Worm (Caenorhabditis elegans) whole organism, late embryonic: ENCODE data around the gene clec-226.
A peak's percentile ranks its signal among the peaks of the same experiment; 100 is the strongest.

ENCODE experiments used
- C08G9.2 ChIP-seq: sonication (generic microtip); optimal IDR thresholded peaks from 2 replicates; lab custom pipeline; 2016; ENCODE audit warnings: mild to moderate bottlenecking, missing genetic modification characterization, moderate library complexity, missing compliant biosample characterization
- C38D4.7 ChIP-seq: fragments of 200-800 bp; sonication (Bioruptor generic); optimal IDR thresholded peaks from 2 replicates; lab custom pipeline; 2018; ENCODE audit warnings: mild to moderate bottlenecking, missing genetic modification characterization, moderate library complexity, missing compliant biosample characterization
- K02D7.2 ChIP-seq: sonication (generic microtip); optimal IDR thresholded peaks from 2 replicates; lab custom pipeline; 2017; ENCODE audit warnings: mild to moderate bottlenecking, missing genetic modification characterization, missing compliant biosample characterization
- K09A11.1 ChIP-seq: sonication (generic microtip); optimal IDR thresholded peaks from 2 replicates; lab custom pipeline; 2017; ENCODE audit warnings: antibody characterized with exemption, mild to moderate bottlenecking, missing genetic modification characterization, missing compliant biosample characterization; ENCODE audit not compliant: insufficient read depth
- ama-1 ChIP-seq: fragments of 150-350 bp; optimal IDR thresholded peaks from 2 replicates; lab custom pipeline; 2014
- ceh-14 ChIP-seq: sonication (generic microtip); optimal IDR thresholded peaks from 2 replicates; lab custom pipeline; 2016; ENCODE audit warnings: missing genotype, missing genetic modification characterization, missing compliant biosample characterization
- ceh-2 ChIP-seq: sonication (generic microtip); optimal IDR thresholded peaks from 2 replicates; lab custom pipeline; 2016; ENCODE audit warnings: missing genotype, missing genetic modification characterization, missing compliant biosample characterization
- ceh-22 ChIP-seq: sonication (generic microtip); optimal IDR thresholded peaks from 2 replicates; lab custom pipeline; 2017; ENCODE audit warnings: missing biosample characterization, missing genetic modification characterization
- ceh-30 ChIP-seq: fragments of 150-350 bp; optimal IDR thresholded peaks from 2 replicates; lab custom pipeline; 2014; ENCODE audit warnings: missing biosample characterization, missing genetic modification characterization
- ceh-31 ChIP-seq: sonication (generic microtip); optimal IDR thresholded peaks from 2 replicates; lab custom pipeline; 2016; ENCODE audit warnings: missing genetic modification characterization, missing compliant biosample characterization
- ceh-48 ChIP-seq: sonication (generic microtip); optimal IDR thresholded peaks from 2 replicates; lab custom pipeline; 2016; ENCODE audit warnings: missing genetic modification characterization, inconsistent platforms, missing compliant biosample characterization
- ceh-6 ChIP-seq: fragments of 200-800 bp; sonication (Bioruptor generic); optimal IDR thresholded peaks from 2 replicates; lab custom pipeline; 2018; ENCODE audit warnings: mild to moderate bottlenecking, missing genetic modification characterization, missing compliant biosample characterization
- che-1 ChIP-seq: sonication (generic microtip); optimal IDR thresholded peaks from 2 replicates; lab custom pipeline; 2016; ENCODE audit warnings: mild to moderate bottlenecking, missing genetic modification characterization, missing compliant biosample characterization
- dmd-4 ChIP-seq: sonication (generic microtip); optimal IDR thresholded peaks from 2 replicates; lab custom pipeline; 2016; ENCODE audit warnings: borderline replicate concordance, missing genetic modification characterization, missing compliant biosample characterization
- elt-2 ChIP-seq: sonication (generic microtip); optimal IDR thresholded peaks from 2 replicates; lab custom pipeline; 2016; ENCODE audit warnings: missing genetic modification reagents, missing genetic modification characterization, missing compliant biosample characterization
- ets-4 ChIP-seq: sonication (generic microtip); optimal IDR thresholded peaks from 2 replicates; lab custom pipeline; 2016; ENCODE audit warnings: missing genetic modification characterization, missing compliant biosample characterization
- eyg-1 ChIP-seq: sonication (generic microtip); optimal IDR thresholded peaks from 2 replicates; lab custom pipeline; 2016; ENCODE audit warnings: missing genotype, missing genetic modification characterization, missing compliant biosample characterization
- fax-1 ChIP-seq: sonication (generic microtip); optimal IDR thresholded peaks from 2 replicates; lab custom pipeline; 2016; ENCODE audit warnings: missing genotype, missing genetic modification characterization, missing compliant biosample characterization
- fkh-6 ChIP-seq: sonication (generic microtip); optimal IDR thresholded peaks from 2 replicates; lab custom pipeline; 2016; ENCODE audit warnings: missing genetic modification characterization, missing compliant biosample characterization
- gmeb-2 ChIP-seq: sonication (generic microtip); optimal IDR thresholded peaks from 2 replicates; lab custom pipeline; 2016; ENCODE audit warnings: missing genetic modification characterization, inconsistent platforms, missing compliant biosample characterization
- hlh-13 ChIP-seq: fragments of 200-800 bp; sonication (Bioruptor generic); optimal IDR thresholded peaks from 2 replicates; lab custom pipeline; 2018; ENCODE audit warnings: mild to moderate bottlenecking, missing genetic modification characterization, missing compliant biosample characterization
- hlh-15 ChIP-seq: sonication (generic microtip); optimal IDR thresholded peaks from 2 replicates; lab custom pipeline; 2016; ENCODE audit warnings: missing genetic modification characterization, missing compliant biosample characterization
- hlh-6 ChIP-seq: sonication (generic microtip); optimal IDR thresholded peaks from 2 replicates; lab custom pipeline; 2016; ENCODE audit warnings: missing genotype, missing genetic modification characterization, missing compliant biosample characterization
- hlh-8 ChIP-seq: sonication (generic microtip); optimal IDR thresholded peaks from 2 replicates; lab custom pipeline; 2016; ENCODE audit warnings: missing genotype, missing genetic modification characterization, missing compliant biosample characterization
- lim-6 ChIP-seq: sonication (generic microtip); optimal IDR thresholded peaks from 2 replicates; lab custom pipeline; 2016; ENCODE audit warnings: missing genetic modification characterization, missing compliant biosample characterization
- lin-11 ChIP-seq: fragments of 200-800 bp; sonication (Bioruptor generic); optimal IDR thresholded peaks from 2 replicates; lab custom pipeline; 2018; ENCODE audit warnings: mild to moderate bottlenecking, missing genetic modification characterization, missing compliant biosample characterization
- madf-2 ChIP-seq: sonication (generic microtip); optimal IDR thresholded peaks from 2 replicates; lab custom pipeline; 2017; ENCODE audit warnings: missing genetic modification characterization, missing compliant biosample characterization
- mec-3 ChIP-seq: sonication (generic microtip); optimal IDR thresholded peaks from 2 replicates; lab custom pipeline; 2016; ENCODE audit warnings: borderline replicate concordance, missing genetic modification characterization, missing compliant biosample characterization
- nfya-1 ChIP-seq: sonication (generic microtip); optimal IDR thresholded peaks from 2 replicates; lab custom pipeline; 2017; ENCODE audit warnings: missing genetic modification characterization, mild to moderate bottlenecking, missing compliant biosample characterization, antibody characterized with exemption, moderate library complexity
- npax-4 ChIP-seq: sonication (generic microtip); optimal IDR thresholded peaks from 2 replicates; lab custom pipeline; 2016; ENCODE audit warnings: missing genetic modification characterization, missing compliant biosample characterization
- pag-3 ChIP-seq: sonication (generic microtip); optimal IDR thresholded peaks from 2 replicates; lab custom pipeline; 2016; ENCODE audit warnings: missing compliant biosample characterization, missing genetic modification characterization, borderline replicate concordance
- pros-1 ChIP-seq: fragments of 150-350 bp; optimal IDR thresholded peaks from 2 replicates; lab custom pipeline; 2014; ENCODE audit warnings: missing biosample characterization, missing genetic modification reagents, missing genetic modification characterization
- ref-2 ChIP-seq: sonication (generic microtip); optimal IDR thresholded peaks from 2 replicates; lab custom pipeline; 2016; ENCODE audit warnings: missing genetic modification characterization, missing compliant biosample characterization
- rnt-1 ChIP-seq: sonication (generic microtip); optimal IDR thresholded peaks from 2 replicates; lab custom pipeline; 2016; ENCODE audit warnings: missing genetic modification characterization, missing compliant biosample characterization
- sdc-2 ChIP-seq: sonication (generic microtip); optimal IDR thresholded peaks from 2 replicates; lab custom pipeline; 2016; ENCODE audit warnings: missing genotype, missing genetic modification characterization, missing compliant biosample characterization
- sox-2 ChIP-seq: fragments of 200-800 bp; sonication (Bioruptor generic); IDR thresholded peaks from 2 replicates; pipeline ENCODE4 v1.3.6; 2022; ENCODE audit warnings: missing genetic modification reagents, missing genetic modification characterization, missing compliant biosample characterization
- syd-9 ChIP-seq: sonication (generic microtip); optimal IDR thresholded peaks from 2 replicates; lab custom pipeline; 2016; ENCODE audit warnings: mild to moderate bottlenecking, missing genetic modification characterization, moderate library complexity, missing compliant biosample characterization
- tbx-2 ChIP-seq: sonication (generic microtip); optimal IDR thresholded peaks from 2 replicates; lab custom pipeline; 2016; ENCODE audit warnings: missing genetic modification characterization, missing compliant biosample characterization
- ttx-3 ChIP-seq: sonication (generic microtip); optimal IDR thresholded peaks from 2 replicates; lab custom pipeline; 2016; ENCODE audit warnings: missing genetic modification reagents, missing genetic modification characterization, missing compliant biosample characterization
- unc-3 ChIP-seq, 2 experiments: fragments of 200-800 bp in 1 of 2; sonication (Bioruptor generic) in 1 of 2; sonication (generic microtip) in 1 of 2; conservative IDR thresholded peaks in 1 of 2; optimal IDR thresholded peaks in 1 of 2; 2 replicates each; pipeline versions ENCODE4 v1.3.6 to Lab custom; 2016 to 2022; ENCODE audit warnings: missing compliant biosample characterization in 2 of 2, missing genetic modification characterization in 2 of 2, missing genetic modification reagents in 1 of 2
- unc-42 ChIP-seq: sonication (generic microtip); optimal IDR thresholded peaks from 2 replicates; lab custom pipeline; 2016; ENCODE audit warnings: missing genotype, missing genetic modification characterization, missing compliant biosample characterization
- unc-86 ChIP-seq: sonication (generic microtip); optimal IDR thresholded peaks from 2 replicates; lab custom pipeline; 2016; ENCODE audit warnings: missing genetic modification characterization, missing compliant biosample characterization
- zip-5 ChIP-seq: sonication (generic microtip); optimal IDR thresholded peaks from 2 replicates; lab custom pipeline; 2016; ENCODE audit warnings: missing genetic modification characterization, missing compliant biosample characterization
- ztf-16 ChIP-seq: sonication (generic microtip); optimal IDR thresholded peaks from 2 replicates; lab custom pipeline; 2017; ENCODE audit warnings: missing genetic modification characterization, missing compliant biosample characterization

The clec-226 gene

ce11 chrV:13984828-13985227, 38.1 kb downstream of the clec-226 start, which contains the start of gene end-1:
TSS of gene end-1 (plus strand) at chrV:13985128.
- TF ChIP-seq hlh-6 (tag; lab: Kevin White, UChicago) = no peak
- no peak for TF ChIP-seq eyg-1 (tag; lab: Kevin White, UChicago)
- TF ChIP-seq pros-1 (tag; lab: Kevin White, UChicago) = no peak
- no peak for TF ChIP-seq fax-1 (tag; lab: Kevin White, UChicago)
- TF ChIP-seq pag-3 = no peak
- TF ChIP-seq madf-2 (tag; lab: Kevin White, UChicago) = no peak
- no peak for TF ChIP-seq C38D4.7
- no peak for TF ChIP-seq unc-86
- no peak for TF ChIP-seq ref-2 (tag; lab: Kevin White, UChicago)
- TF ChIP-seq dmd-4 (tag; lab: Kevin White, UChicago) = no peak
- no peak for TF ChIP-seq tbx-2 (tag; lab: Kevin White, UChicago)
- TF ChIP-seq ceh-48 (tag; lab: Kevin White, UChicago) = no peak
- TF ChIP-seq lim-6 (tag; lab: Kevin White, UChicago) = no peak
- TF ChIP-seq ama-1 (lab: Kevin White, UChicago) = no peak
- TF ChIP-seq unc-3 (GFP tag; conservative IDR thresholded peaks at IDR 0.05; lab: Robert Waterston, UW) = no peak
- no peak for TF ChIP-seq unc-3 (tag; optimal IDR thresholded peaks at IDR 0.05; lab: Kevin White, UChicago)
- no peak for TF ChIP-seq sox-2 (GFP tag; lab: Robert Waterston, UW)
- TF ChIP-seq che-1 (tag; lab: Kevin White, UChicago) = no peak
- no peak for TF ChIP-seq K02D7.2 (tag; lab: Kevin White, UChicago)
- TF ChIP-seq C08G9.2 (tag; lab: Kevin White, UChicago) = no peak
- no peak for TF ChIP-seq rnt-1 (tag; lab: Kevin White, UChicago)

DNA sequence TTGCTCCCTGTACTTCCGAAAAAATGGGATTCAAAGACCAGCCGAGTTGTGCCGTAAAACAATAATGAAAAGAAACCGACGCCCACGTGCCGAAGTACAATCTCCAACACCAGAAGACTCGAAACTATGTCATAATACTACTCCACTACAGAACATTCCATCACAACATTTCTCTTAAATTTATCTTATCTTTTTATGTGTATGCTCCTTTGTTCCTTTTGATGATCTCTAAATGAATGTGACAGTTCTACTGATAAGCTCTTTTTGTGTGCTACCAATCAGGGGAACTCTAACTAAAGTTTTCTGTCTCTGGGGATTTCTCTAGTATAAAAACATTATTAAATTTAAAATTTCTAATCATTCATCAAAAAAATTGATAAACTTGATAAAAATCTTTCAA, 40.1 kb downstream of the clec-226 start:
- TF ChIP-seq ztf-16 (no peak), elt-2 (tag; lab: Kevin White, UChicago) (peak; percentile 89), gmeb-2 (tag; lab: Kevin White, UChicago) (no peak), ceh-30 (tag; lab: Kevin White, UChicago) (no peak)
- TF ChIP-seq, all 69 proteins: peak for 1

DNA sequence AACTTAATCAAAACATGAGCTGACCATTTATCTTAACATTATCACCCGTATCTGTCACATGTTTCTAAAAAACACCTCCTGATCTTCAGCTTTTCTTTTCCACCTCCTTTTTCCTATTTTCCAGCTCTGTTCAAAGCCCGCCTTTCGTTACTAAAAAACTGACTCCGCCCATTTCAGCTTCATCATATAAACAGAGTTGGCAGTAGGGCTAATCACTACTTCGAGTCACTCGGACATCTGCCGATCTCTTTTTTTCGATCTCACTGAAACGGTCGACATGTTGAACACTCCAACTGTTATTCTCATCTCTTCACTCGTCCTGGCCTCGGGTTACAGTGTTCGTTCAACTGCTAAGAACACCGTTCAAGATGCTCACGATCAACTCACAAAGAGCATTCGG, 45.7 kb downstream of the clec-226 start, which contains the start of gene droe-4:
TSS of gene droe-4 (plus strand) at position 172 of the 400 bp plus-strand sequence.
- TF ChIP-seq zip-5 (tag; lab: Kevin White, UChicago) (no peak), mec-3 (tag; lab: Kevin White, UChicago) (no peak), ceh-31 (no peak), ceh-30 (tag; lab: Kevin White, UChicago) (no peak), nfya-1 (tag; lab: Kevin White, UChicago) (no peak), unc-42 (no peak), ceh-6 (GFP tag; lab: Kevin White, UChicago) (no peak), hlh-8 (no peak), syd-9 (tag; lab: Kevin White, UChicago) (no peak), npax-4 (tag; lab: Kevin White, UChicago) (no peak), ets-4 (tag; lab: Kevin White, UChicago) (no peak), ceh-2 (tag; lab: Kevin White, UChicago) (no peak)

ce11 chrV:13993478-13993877, 46.7 kb downstream of the clec-226 start:
- TF ChIP-seq hlh-13 (GFP tag; lab: Kevin White, UChicago) (no peak), K09A11.1 (no peak), ceh-31 (no peak), nfya-1 (tag; lab: Kevin White, UChicago) (no peak), gmeb-2 (tag; lab: Kevin White, UChicago) (no peak), unc-86 (no peak), K02D7.2 (tag; lab: Kevin White, UChicago) (no peak), fkh-6 (no peak), ceh-48 (tag; lab: Kevin White, UChicago) (no peak), mec-3 (tag; lab: Kevin White, UChicago) (no peak), ceh-14 (tag; lab: Kevin White, UChicago) (no peak), hlh-15 (tag; lab: Kevin White, UChicago) (no peak), ttx-3 (no peak), ceh-22 (tag; lab: Kevin White, UChicago) (no peak), lin-11 (tag; lab: Kevin White, UChicago) (no peak), C38D4.7 (no peak), C08G9.2 (tag; lab: Kevin White, UChicago) (no peak), hlh-8 (no peak), sdc-2 (tag; lab: Kevin White, UChicago) (no peak)
- TF ChIP-seq, all 69 proteins: peak for 0
